Worm (Caenorhabditis elegans) whole organism, L4 larva: ENCODE measurements around the gene mtch-1.

Source experiments
- F49E8.2 ChIP-seq: sonication (generic microtip); optimal IDR thresholded peaks from 2 replicates; lab custom pipeline; 2016; ENCODE audit warnings: missing compliant biosample characterization, mild to moderate bottlenecking, missing genetic modification characterization, borderline replicate concordance
- T26A8.4 ChIP-seq: fragments of 200-800 bp; sonication (Bioruptor generic); IDR thresholded peaks from 2 replicates; pipeline ENCODE4 v1.3.6; 2022; ENCODE audit warnings: missing genetic modification characterization, missing compliant biosample characterization
- Y105C5A.15 ChIP-seq: fragments of 200-800 bp; sonication (Bioruptor generic); IDR thresholded peaks from 2 replicates; pipeline ENCODE4 v1.3.6; 2022; ENCODE audit warnings: missing genetic modification characterization, missing compliant biosample characterization
- Y5F2A.4 ChIP-seq: fragments of 200-800 bp; sonication (Bioruptor generic); optimal IDR thresholded peaks from 2 replicates; lab custom pipeline; 2018; ENCODE audit warnings: mild to moderate bottlenecking, missing genetic modification characterization, missing compliant biosample characterization
- ZK337.2 ChIP-seq: fragments of 200-800 bp; sonication (Bioruptor generic); IDR thresholded peaks from 2 replicates; pipeline ENCODE4 v1.3.6; 2022; ENCODE audit warnings: missing genetic modification reagents, missing genetic modification characterization, missing compliant biosample characterization
- ZK546.5 ChIP-seq, 2 experiments: sonication (generic microtip); optimal IDR thresholded peaks; 2 replicates each; lab custom pipeline; 2017; ENCODE audit warnings: missing biosample characterization in 2 of 2, missing genetic modification characterization in 2 of 2
- aha-1 ChIP-seq: fragments of 150-350 bp; peaks from one replicate; lab custom pipeline; 2014; ENCODE audit warnings: missing biosample characterization, missing genetic modification characterization
- attf-4 ChIP-seq: sonication (generic microtip); optimal IDR thresholded peaks from 3 replicates; lab custom pipeline; 2017; ENCODE audit warnings: missing biosample characterization, missing genetic modification characterization
- ceh-20 ChIP-seq: fragments of 200-800 bp; sonication (Bioruptor generic); IDR thresholded peaks from 2 replicates; pipeline ENCODE4 v1.3.6; 2022; ENCODE audit warnings: missing genetic modification reagents, missing genetic modification characterization, missing compliant biosample characterization
- ceh-44 ChIP-seq: fragments of 200-800 bp; sonication (Bioruptor generic); IDR thresholded peaks from 2 replicates; pipeline ENCODE4 v1.3.6; 2022; ENCODE audit warnings: missing genetic modification reagents, missing genetic modification characterization, missing compliant biosample characterization
- ceh-62 ChIP-seq: sonication (generic microtip); optimal IDR thresholded peaks from 2 replicates; lab custom pipeline; 2017; ENCODE audit warnings: missing biosample characterization, missing genetic modification characterization
- ces-1 ChIP-seq: fragments of 150-350 bp; sonication (generic microtip); optimal IDR thresholded peaks from 4 replicates; lab custom pipeline; 2014; ENCODE audit warnings: missing biosample characterization, missing genetic modification reagents, missing genetic modification characterization
- ctbp-1 ChIP-seq: fragments of 200-800 bp; sonication (Bioruptor generic); IDR thresholded peaks from 2 replicates; pipeline ENCODE4 v1.3.6; 2022; ENCODE audit warnings: missing genetic modification reagents, missing genetic modification characterization, missing compliant biosample characterization
- daf-16 ChIP-seq, 3 experiments: sonication (generic microtip); optimal IDR thresholded peaks; 2 replicates each; lab custom pipeline; 2016 to 2017; ENCODE audit warnings: missing genetic modification characterization in 3 of 3, missing genetic modification reagents in 3 of 3, mild to moderate bottlenecking in 2 of 3, missing compliant biosample characterization in 2 of 3, missing biosample characterization in 1 of 3, moderate library complexity in 1 of 3
- daf-8 ChIP-seq: fragments of 200-800 bp; sonication (Bioruptor generic); IDR thresholded peaks from 2 replicates; pipeline ENCODE4 v1.3.6; 2022; ENCODE audit warnings: missing genetic modification characterization, missing compliant biosample characterization
- dmd-6 ChIP-seq: fragments of 200-800 bp; sonication (Bioruptor generic); IDR thresholded peaks from 2 replicates; pipeline ENCODE4 v1.3.6; 2022; ENCODE audit warnings: missing genetic modification reagents, missing genetic modification characterization, missing compliant biosample characterization
- dmd-8 ChIP-seq: fragments of 200-800 bp; sonication (Bioruptor generic); IDR thresholded peaks from 2 replicates; pipeline ENCODE4 v1.3.6; 2022; ENCODE audit warnings: missing genetic modification characterization, missing compliant biosample characterization
- dpl-1 ChIP-seq: fragments of 150-350 bp; optimal IDR thresholded peaks from 2 replicates; lab custom pipeline; 2014; ENCODE audit warnings: missing biosample characterization, missing genetic modification reagents, missing genetic modification characterization
- duxl-1 ChIP-seq: sonication (generic microtip); optimal IDR thresholded peaks from 2 replicates; lab custom pipeline; 2016; ENCODE audit warnings: mild to moderate bottlenecking, missing genetic modification characterization, moderate library complexity, missing compliant biosample characterization; ENCODE audit not compliant: poor library complexity
- egl-27 ChIP-seq: sonication (generic microtip); optimal IDR thresholded peaks from 3 replicates; lab custom pipeline; 2017; ENCODE audit warnings: missing biosample characterization, missing genetic modification reagents, missing genetic modification characterization
- fkh-10 ChIP-seq: fragments of 150-350 bp; optimal IDR thresholded peaks from 2 replicates; lab custom pipeline; 2014; ENCODE audit warnings: missing biosample characterization, missing genetic modification reagents, missing genetic modification characterization
- fos-1 ChIP-seq: fragments of 150-350 bp; optimal IDR thresholded peaks from 2 replicates; lab custom pipeline; 2014; ENCODE audit warnings: missing biosample characterization, missing genetic modification characterization
- gei-8 ChIP-seq: fragments of 200-800 bp; sonication (Bioruptor generic); optimal IDR thresholded peaks from 2 replicates; lab custom pipeline; 2018; ENCODE audit warnings: mild to moderate bottlenecking, missing genetic modification characterization, missing compliant biosample characterization
- hif-1 ChIP-seq, 2 experiments: sonication (generic microtip); optimal IDR thresholded peaks; 2 replicates each; lab custom pipeline; 2016 to 2017; ENCODE audit warnings: missing compliant biosample characterization in 2 of 2, missing genetic modification characterization in 2 of 2, missing genetic modification reagents in 2 of 2, missing genotype in 2 of 2, mild to moderate bottlenecking in 1 of 2
- hlh-11 ChIP-seq: fragments of 200-800 bp; sonication (Bioruptor generic); optimal IDR thresholded peaks from 2 replicates; lab custom pipeline; 2018; ENCODE audit warnings: mild to moderate bottlenecking, missing genetic modification characterization, missing compliant biosample characterization
- hlh-30 ChIP-seq: sonication (generic microtip); optimal IDR thresholded peaks from 2 replicates; lab custom pipeline; 2017; ENCODE audit warnings: antibody characterized with exemption, mild to moderate bottlenecking, missing genetic modification characterization, missing compliant biosample characterization; ENCODE audit not compliant: insufficient read depth
- lin-15B ChIP-seq: fragments of 150-350 bp; sonication (generic microtip); optimal IDR thresholded peaks from 3 replicates; lab custom pipeline; 2014; ENCODE audit warnings: missing biosample characterization, missing genetic modification characterization
- lin-38 ChIP-seq: fragments of 200-800 bp; sonication (Bioruptor generic); IDR thresholded peaks from 2 replicates; pipeline ENCODE4 v1.3.6; 2022; ENCODE audit warnings: missing genetic modification reagents, missing genetic modification characterization, missing compliant biosample characterization
- lin-39 ChIP-seq: fragments of 150-350 bp; optimal IDR thresholded peaks from 2 replicates; lab custom pipeline; 2014; ENCODE audit warnings: missing biosample characterization, missing genetic modification reagents, missing genetic modification characterization
- lsy-2 ChIP-seq, 2 experiments: fragments of 150-350 bp in 1 of 2; sonication (generic microtip) in 1 of 2; optimal IDR thresholded peaks; 2 replicates each; lab custom pipeline; 2014 to 2017; ENCODE audit warnings: missing biosample characterization in 2 of 2, missing genetic modification characterization in 2 of 2
- madf-5 ChIP-seq, 2 experiments: fragments of 200-800 bp; sonication (Bioruptor generic); IDR thresholded peaks; 2 replicates each; pipeline ENCODE4 v1.3.6; 2022; ENCODE audit warnings: missing compliant biosample characterization in 2 of 2, missing genetic modification characterization in 2 of 2
- mdl-1 ChIP-seq, 2 experiments: fragments of 150-350 bp in 1 of 2; sonication (generic microtip) in 1 of 2; optimal IDR thresholded peaks; 2 replicates each; lab custom pipeline; 2014 to 2017; ENCODE audit warnings: missing biosample characterization in 2 of 2, missing genetic modification characterization in 2 of 2
- mdt-29 ChIP-seq: fragments of 200-800 bp; sonication (Bioruptor generic); IDR thresholded peaks from 2 replicates; pipeline ENCODE4 v1.3.6; 2022; ENCODE audit warnings: missing genetic modification reagents, missing genetic modification characterization, missing compliant biosample characterization
- mep-1 ChIP-seq: fragments of 150-350 bp; sonication (generic microtip); optimal IDR thresholded peaks from 3 replicates; lab custom pipeline; 2014; ENCODE audit warnings: missing biosample characterization, missing genetic modification characterization
- mxl-2 ChIP-seq: fragments of 200-800 bp; sonication (Bioruptor generic); conservative IDR thresholded peaks from 2 replicates; pipeline ENCODE4 v1.3.6; 2022; ENCODE audit warnings: missing genetic modification reagents, missing genetic modification characterization, missing compliant biosample characterization
- nhr-11 ChIP-seq: fragments of 150-350 bp; optimal IDR thresholded peaks from 2 replicates; lab custom pipeline; 2014; ENCODE audit warnings: missing biosample characterization, missing genetic modification characterization
- nhr-28 ChIP-seq: fragments of 150-350 bp; optimal IDR thresholded peaks from 2 replicates; lab custom pipeline; 2014; ENCODE audit warnings: missing biosample characterization, missing genetic modification characterization
- nhr-41 ChIP-seq: fragments of 200-800 bp; sonication (Bioruptor generic); IDR thresholded peaks from 2 replicates; pipeline ENCODE4 v1.3.6; 2022; ENCODE audit warnings: missing genetic modification reagents, missing genetic modification characterization, missing compliant biosample characterization
- nhr-6 ChIP-seq: fragments of 150-350 bp; optimal IDR thresholded peaks from 2 replicates; lab custom pipeline; 2014; ENCODE audit warnings: missing biosample characterization, missing genetic modification characterization
- pha-4 ChIP-seq, 2 experiments: fragments of 150-350 bp in 1 of 2; fragments of 200-800 bp in 1 of 2; sonication (Bioruptor generic) in 1 of 2; IDR thresholded peaks in 1 of 2; optimal IDR thresholded peaks in 1 of 2; 2 replicates each; pipeline versions ENCODE4 v1.3.6 to Lab custom; 2014 to 2022; ENCODE audit warnings: missing genetic modification characterization in 2 of 2, missing genetic modification reagents in 2 of 2, missing biosample characterization in 1 of 2, missing compliant biosample characterization in 1 of 2
- php-3 ChIP-seq: fragments of 200-800 bp; sonication (Bioruptor generic); IDR thresholded peaks from 2 replicates; pipeline ENCODE4 v1.3.6; 2022; ENCODE audit warnings: missing genetic modification reagents, missing genetic modification characterization, missing compliant biosample characterization
- rbr-2 ChIP-seq: sonication (generic microtip); optimal IDR thresholded peaks from 2 replicates; lab custom pipeline; 2016; ENCODE audit warnings: missing genotype, missing genetic modification characterization, missing compliant biosample characterization
- saeg-2 ChIP-seq: fragments of 200-800 bp; sonication (Bioruptor generic); IDR thresholded peaks from 2 replicates; pipeline ENCODE4 v1.3.6; 2022; ENCODE audit warnings: missing genetic modification reagents, missing genetic modification characterization, missing compliant biosample characterization
- sdz-12 ChIP-seq: fragments of 200-800 bp; sonication (Bioruptor generic); optimal IDR thresholded peaks from 2 replicates; lab custom pipeline; 2018; ENCODE audit warnings: mild to moderate bottlenecking, missing genetic modification characterization, missing compliant biosample characterization
- set-16 ChIP-seq: fragments of 200-800 bp; sonication (Bioruptor generic); IDR thresholded peaks from 2 replicates; pipeline ENCODE4 v1.3.6; 2022; ENCODE audit warnings: missing genetic modification reagents, missing genetic modification characterization, missing compliant biosample characterization
- skn-1 ChIP-seq: fragments of 150-350 bp; optimal IDR thresholded peaks from 2 replicates; lab custom pipeline; 2014; ENCODE audit warnings: missing biosample characterization, missing genetic modification characterization
- snpc-1.2 ChIP-seq: fragments of 200-800 bp; sonication (Bioruptor generic); IDR thresholded peaks from 2 replicates; pipeline ENCODE4 v1.3.6; 2022; ENCODE audit warnings: missing genetic modification reagents, missing genetic modification characterization, missing compliant biosample characterization
- spr-3 ChIP-seq: fragments of 200-800 bp; sonication (Bioruptor generic); optimal IDR thresholded peaks from 2 replicates; lab custom pipeline; 2018; ENCODE audit warnings: mild to moderate bottlenecking, missing genetic modification characterization, missing compliant biosample characterization
- tra-1 ChIP-seq: fragments of 200-800 bp; sonication (Bioruptor generic); IDR thresholded peaks from 2 replicates; pipeline ENCODE4 v1.3.6; 2022; ENCODE audit warnings: missing genetic modification reagents, missing genetic modification characterization, missing compliant biosample characterization
- vab-7 ChIP-seq: fragments of 200-800 bp; sonication (Bioruptor generic); IDR thresholded peaks from 2 replicates; pipeline ENCODE4 v1.3.6; 2022; ENCODE audit warnings: missing genetic modification reagents, missing genetic modification characterization, missing compliant biosample characterization
- ztf-11 ChIP-seq: fragments of 150-350 bp; optimal IDR thresholded peaks from 2 replicates; lab custom pipeline; 2014; ENCODE audit warnings: missing biosample characterization, missing genetic modification characterization

The mtch-1 gene

ce11 chrII:7323317-7323716, 50.6 kb downstream of the mtch-1 start:
- TF ChIP-seq ceh-62 (tag; lab: Kevin White, UChicago) (no peak), tra-1 (no peak), hlh-30 (tag; lab: Kevin White, UChicago) (peak; percentile 64), nhr-6 (tag; lab: Kevin White, UChicago) (no peak), lin-38 (no peak), Y5F2A.4 (no peak), sdz-12 (GFP tag; lab: Kevin White, UChicago) (no peak), egl-27 (tag; lab: Kevin White, UChicago) (no peak), dmd-6 (GFP tag; lab: Robert Waterston, UW) (no peak), lin-15B (no peak), hlh-11 (tag; lab: Kevin White, UChicago) (peak; percentile 75), ceh-44 (GFP tag; lab: Robert Waterston, UW) (no peak), lin-39 (tag; lab: Kevin White, UChicago) (peak; percentile 25), hif-1 (tag; optimal IDR thresholded peaks at IDR 0.05; lab: Kevin White, UChicago) (peak in 1 of 2 experiments; percentile 21), ztf-11 (tag; lab: Kevin White, UChicago) (no peak), dpl-1 (GFP tag; lab: Kevin White, UChicago) (no peak), ceh-20 (peak; percentile 38; the same call in 1 of the 2 replicates), T26A8.4 (no peak), daf-16 (GFP tag; optimal IDR thresholded peaks at IDR 0.05; lab: Kevin White, UChicago) (peak in 1 of 2 experiments; percentile 90), daf-16 (tag; optimal IDR thresholded peaks at IDR 0.05; lab: Kevin White, UChicago) (no peak), daf-8 (GFP tag; lab: Robert Waterston, UW) (no peak), ctbp-1 (GFP tag; lab: Robert Waterston, UW) (peak; percentile 37; the same call in 1 of the 2 replicates), nhr-11 (tag; lab: Kevin White, UChicago) (peak; percentile 85), nhr-28 (tag; lab: Kevin White, UChicago) (no peak), fkh-10 (GFP tag; lab: Kevin White, UChicago) (no peak), duxl-1 (tag; lab: Kevin White, UChicago) (no peak), gei-8 (no peak), aha-1 (tag; lab: Kevin White, UChicago) (peak; percentile 99), rbr-2 (tag; lab: Kevin White, UChicago) (no peak), saeg-2 (no peak), snpc-1.2 (GFP tag; lab: Robert Waterston, UW) (no peak), Y105C5A.15 (GFP tag; lab: Robert Waterston, UW) (no peak), vab-7 (GFP tag; lab: Robert Waterston, UW) (no peak), set-16 (GFP tag; lab: Robert Waterston, UW) (no peak), ces-1 (no peak), F49E8.2 (tag; lab: Kevin White, UChicago) (no peak), fos-1 (tag; lab: Kevin White, UChicago) (no peak), ZK546.5 (tag; optimal IDR thresholded peaks at IDR 0.05; lab: Kevin White, UChicago) (no peak), madf-5 (GFP tag; IDR thresholded peaks at IDR 0.05; lab: Robert Waterston, UW) (no peak), mdt-29 (no peak), mxl-2 (no peak), php-3 (no peak), lsy-2 (tag; optimal IDR thresholded peaks at IDR 0.05; lab: Kevin White, UChicago) (peak in 1 of 2 experiments; percentile 15), skn-1 (tag; lab: Kevin White, UChicago) (no peak), spr-3 (GFP tag; lab: Kevin White, UChicago) (no peak), pha-4 (GFP tag; IDR thresholded peaks at IDR 0.05; lab: Robert Waterston, UW) (no peak), pha-4 (tag; optimal IDR thresholded peaks at IDR 0.05; lab: Kevin White, UChicago) (no peak), mep-1 (tag; lab: Kevin White, UChicago) (peak; percentile 18), attf-4 (tag; lab: Kevin White, UChicago) (no peak), mdl-1 (tag; optimal IDR thresholded peaks at IDR 0.05; lab: Kevin White, UChicago) (peak in 1 of 2 experiments; percentile 20), dmd-8 (GFP tag; lab: Robert Waterston, UW) (0 out of 2 replicates have a peak, but pooled peaks have one; percentile 43), nhr-41 (GFP tag; lab: Robert Waterston, UW) (no peak), ZK337.2 (no peak)
